Worm (Caenorhabditis elegans) whole organism, young adult: Measurements from ENCODE around the gene E02H1.5.
A peak's percentile ranks its signal among the peaks of the same experiment; 100 is the strongest.

Experiments
- D2030.7 ChIP-seq: fragments of 200-800 bp; sonication (Bioruptor generic); IDR thresholded peaks from 2 replicates; pipeline ENCODE4 v1.3.6; 2022; ENCODE audit warnings: missing genetic modification reagents, missing genetic modification characterization, missing compliant biosample characterization
- K12H6.12 ChIP-seq: fragments of 200-800 bp; sonication (Bioruptor generic); optimal IDR thresholded peaks from 2 replicates; lab custom pipeline; 2018; ENCODE audit warnings: mild to moderate bottlenecking, missing genetic modification characterization, missing compliant biosample characterization
- T07F8.4 ChIP-seq: sonication (generic microtip); optimal IDR thresholded peaks from 2 replicates; lab custom pipeline; 2016; ENCODE audit warnings: mild to moderate bottlenecking, missing genetic modification characterization, moderate library complexity, missing compliant biosample characterization
- T26A5.8 ChIP-seq: sonication (generic microtip); optimal IDR thresholded peaks from 2 replicates; lab custom pipeline; 2016; ENCODE audit warnings: missing genetic modification characterization, missing compliant biosample characterization
- ama-1 ChIP-seq, 3 experiments: fragments of 150-350 bp in 1 of 3; sonication (generic microtip) in 2 of 3; optimal IDR thresholded peaks; 2 replicates each; lab custom pipeline; 2014 to 2018; ENCODE audit warnings: missing biosample characterization in 2 of 3, missing genetic modification characterization in 2 of 3, missing genetic modification reagents in 2 of 3
- egl-44 ChIP-seq: fragments of 200-800 bp; sonication (Bioruptor generic); IDR thresholded peaks from 2 replicates; pipeline ENCODE4 v1.3.6; 2022; ENCODE audit warnings: missing genetic modification reagents, missing genetic modification characterization, missing compliant biosample characterization
- him-1 ChIP-seq: sonication (generic microtip); optimal IDR thresholded peaks from 2 replicates; lab custom pipeline; 2016; ENCODE audit warnings: missing genotype, missing genetic modification reagents, missing genetic modification characterization, missing compliant biosample characterization
- repo-1 ChIP-seq: sonication (generic microtip); optimal IDR thresholded peaks from 2 replicates; lab custom pipeline; 2017; ENCODE audit warnings: mild to moderate bottlenecking, missing genetic modification characterization, missing compliant biosample characterization
- snpc-3.4 ChIP-seq: sonication (generic microtip); optimal IDR thresholded peaks from 2 replicates; lab custom pipeline; 2017; ENCODE audit warnings: missing genetic modification characterization, mild to moderate bottlenecking, missing compliant biosample characterization, antibody characterized with exemption, moderate library complexity, missing genotype, missing genetic modification reagents
- unc-62 ChIP-seq: fragments of 150-350 bp; optimal IDR thresholded peaks from 2 replicates; lab custom pipeline; 2014; ENCODE audit warnings: missing biosample characterization, missing genetic modification reagents, missing genetic modification characterization

DNA sequence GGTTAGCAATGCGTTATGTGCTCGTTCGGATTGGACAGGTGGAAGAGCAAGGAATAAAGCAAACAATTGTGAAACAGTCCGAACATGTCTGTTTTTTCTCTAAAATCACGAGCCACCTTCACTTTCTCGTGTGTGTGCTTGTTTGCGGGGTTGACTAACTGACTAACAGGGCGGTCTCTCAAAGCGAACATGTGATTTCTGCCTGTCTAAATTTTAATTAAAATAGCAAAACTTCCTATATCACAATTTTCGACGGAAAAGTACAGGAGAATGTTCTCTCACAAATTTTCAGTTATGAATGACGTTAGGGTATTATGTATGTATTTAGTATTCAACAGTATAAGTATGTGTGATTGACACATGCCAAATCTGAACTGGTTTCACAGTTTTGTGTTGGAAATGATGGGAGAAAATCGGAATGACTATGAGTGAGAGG lies 26.9 kb downstream of the E02H1.5 start:
- TF ChIP-seq unc-62 (GFP tag; lab: Kevin White, UChicago) (peak; percentile 96), K12H6.12 (tag; lab: Kevin White, UChicago) (no peak), snpc-3.4 (tag; lab: Kevin White, UChicago) (no peak), T07F8.4 (no peak), D2030.7 (no peak), repo-1 (no peak), egl-44 (GFP tag; lab: Robert Waterston, UW) (no peak), him-1 (no peak), ama-1 (optimal IDR thresholded peaks at IDR 0.05; lab: Kevin White, UChicago) (no peak), ama-1 (GFP tag; optimal IDR thresholded peaks at IDR 0.05; lab: Kevin White, UChicago) (no peak), T26A5.8 (tag; lab: Kevin White, UChicago) (no peak)
